Worm (Caenorhabditis elegans): ENCODE results near the gene T28A11.16.

Gene T28A11.16

DNA sequence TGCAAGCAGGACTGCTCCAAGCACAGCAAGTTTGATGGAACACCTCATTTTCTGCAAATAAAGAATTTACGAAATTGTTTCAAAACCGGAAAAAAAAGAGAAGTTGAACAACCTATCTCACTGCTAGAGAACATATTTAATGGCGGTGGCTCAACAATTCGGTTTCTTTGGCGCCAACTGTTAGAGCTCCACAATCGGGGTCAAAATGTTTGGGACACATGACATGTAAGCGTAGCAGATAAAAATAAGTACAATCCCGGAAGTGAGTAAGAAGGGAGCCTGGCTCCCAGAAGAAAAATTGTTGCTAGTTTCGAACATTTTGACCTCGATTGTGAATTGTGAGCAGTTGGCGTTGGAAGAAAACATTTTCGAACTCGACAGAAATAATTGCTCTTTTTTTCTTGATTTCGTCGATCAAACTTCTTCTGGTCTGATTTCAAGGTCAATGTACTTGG is at the start of gene T28A11.16:
Gene T28A11.16, minus strand, starts transcription at position 51 of the 455 bp plus-strand sequence.
- TF ChIP-seq hmg-20 (GFP tag; IDR thresholded peaks at IDR 0.05) (no peak), athp-1 (tag; optimal IDR thresholded peaks at IDR 0.05) (no peak), hlh-26 (GFP tag; conservative IDR thresholded peaks at IDR 0.05) (no peak), lin-26 (GFP tag; IDR thresholded peaks at IDR 0.05) (no peak), ceh-40 (GFP tag; IDR thresholded peaks at IDR 0.05) (no peak), ama-1 (optimal IDR thresholded peaks at IDR 0.05) (no peak), ama-1 (GFP tag; optimal IDR thresholded peaks at IDR 0.05) (no peak), aptf-3 (GFP tag; IDR thresholded peaks at IDR 0.05) (no peak), nhr-80 (tag; optimal IDR thresholded peaks at IDR 0.05) (no peak), lir-1 (GFP tag; conservative IDR thresholded peaks at IDR 0.05) (no peak), mxl-1 (tag; optimal IDR thresholded peaks at IDR 0.05) (no peak), F23B12.7 (tag; optimal IDR thresholded peaks at IDR 0.05; ENCODE audit: insufficient read depth) (no peak), B0336.3 (GFP tag; IDR thresholded peaks at IDR 0.05) (no peak), D2030.7 (GFP tag; IDR thresholded peaks at IDR 0.05) (no peak), ceh-58 (GFP tag; IDR thresholded peaks at IDR 0.05) (no peak), lin-40 (tag; optimal IDR thresholded peaks at IDR 0.05) (no peak), Y53G8AR.9 (GFP tag; conservative IDR thresholded peaks at IDR 0.05) (no peak)

DNA sequence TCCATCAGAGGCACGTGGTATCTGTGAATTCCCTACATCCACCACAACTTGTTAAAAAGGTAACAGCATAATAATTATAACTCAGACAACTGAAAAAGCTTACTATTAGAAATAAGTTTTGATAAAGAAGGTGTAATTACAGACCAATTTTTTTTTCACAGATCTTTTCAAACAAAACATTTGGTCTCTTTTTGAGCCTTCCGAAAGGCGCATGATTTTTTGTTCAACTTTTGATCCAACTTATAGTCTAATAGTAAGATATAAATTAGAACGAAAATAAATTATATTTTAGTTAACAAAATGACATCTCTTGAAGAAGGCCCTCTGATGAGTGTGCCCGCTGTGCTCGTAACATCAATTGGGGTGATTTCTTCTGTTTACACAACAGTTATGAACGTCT is 49.2 kb upstream of the T28A11.16 start, which contains the start of gene srbc-3:
Gene srbc-3, plus strand, starts transcription at position 301 of the 400 bp plus-strand sequence.
- TF ChIP-seq snpc-1.3 (tag; optimal IDR thresholded peaks at IDR 0.05; ENCODE audit: insufficient read depth) (no peak), atf-7 (tag; optimal IDR thresholded peaks at IDR 0.05) (no peak), ztf-26 (tag; optimal IDR thresholded peaks at IDR 0.05) (no peak), snpc-1.1 (tag; optimal IDR thresholded peaks at IDR 0.05; ENCODE audit: insufficient read depth) (no peak), zfh-2 (GFP tag; conservative IDR thresholded peaks at IDR 0.05) (no peak), nfyb-1 (GFP tag; IDR thresholded peaks at IDR 0.05) (no peak), dox-1 (GFP tag; IDR thresholded peaks at IDR 0.05) (no peak), F57C9.4 (tag; optimal IDR thresholded peaks at IDR 0.05) (no peak), lir-1 (GFP tag; conservative IDR thresholded peaks at IDR 0.05) (no peak), aptf-2 (GFP tag; conservative IDR thresholded peaks at IDR 0.05) (no peak), B0035.1 (tag; optimal IDR thresholded peaks at IDR 0.05) (no peak), F10E7.11 (tag; optimal IDR thresholded peaks at IDR 0.05) (no peak), aptf-3 (GFP tag; IDR thresholded peaks at IDR 0.05) (no peak), bed-1 (GFP tag; IDR thresholded peaks at IDR 0.05) (no peak), ama-1 (optimal IDR thresholded peaks at IDR 0.05) (no peak), ama-1 (GFP tag; optimal IDR thresholded peaks at IDR 0.05) (no peak), B0261.1 (tag; optimal IDR thresholded peaks at IDR 0.05) (no peak), F57A8.1 (GFP tag; optimal IDR thresholded peaks at IDR 0.05) (no peak), mes-4 (tag; optimal IDR thresholded peaks at IDR 0.05) (no peak)

DNA sequence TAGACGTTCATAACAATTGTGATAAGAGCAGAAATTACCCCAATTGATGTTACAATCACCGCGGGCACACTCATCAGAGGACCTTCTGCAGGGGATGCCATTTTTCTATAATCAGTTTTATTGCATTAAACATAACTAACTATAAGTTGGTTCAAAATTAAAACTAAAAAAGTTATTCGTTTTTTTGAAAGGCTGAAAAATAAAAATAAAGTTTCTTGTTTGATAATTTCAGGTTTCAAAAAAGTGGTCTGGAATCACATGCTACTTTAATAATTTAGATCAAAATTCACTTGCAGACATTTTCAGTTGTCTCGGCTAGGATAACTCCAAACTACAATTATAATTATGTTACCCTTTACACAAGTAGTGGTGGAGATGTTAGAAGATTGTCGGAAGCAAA is 42.9 kb upstream of the T28A11.16 start, which contains the start of gene srbc-1:
Gene srbc-1, minus strand, starts transcription at position 101 of the 400 bp plus-strand sequence.
- TF ChIP-seq pbrm-1 (GFP tag; IDR thresholded peaks at IDR 0.05), result no peak
- no peak for TF ChIP-seq B0019.2 (GFP tag; conservative IDR thresholded peaks at IDR 0.05)
- TF ChIP-seq gei-17 (GFP tag; optimal IDR thresholded peaks at IDR 0.05), result no peak
- no peak for TF ChIP-seq chd-7 (tag; optimal IDR thresholded peaks at IDR 0.05)
- TF ChIP-seq nhr-90 (tag; optimal IDR thresholded peaks at IDR 0.05), result no peak
- TF ChIP-seq him-1 (tag; optimal IDR thresholded peaks at IDR 0.05), result no peak
- no peak for TF ChIP-seq F37B4.10 (GFP tag; IDR thresholded peaks at IDR 0.05)
- no peak for TF ChIP-seq nhr-179 (tag; optimal IDR thresholded peaks at IDR 0.05)
- TF ChIP-seq lir-1 (GFP tag; conservative IDR thresholded peaks at IDR 0.05), result no peak
- no peak for TF ChIP-seq lin-54 (GFP tag; optimal IDR thresholded peaks at IDR 0.05)
- no peak for TF ChIP-seq let-607 (tag; optimal IDR thresholded peaks at IDR 0.05)
- no peak for TF ChIP-seq F57C9.4 (tag; optimal IDR thresholded peaks at IDR 0.05)
